Worm (Caenorhabditis elegans) whole organism, L4 larva: ENCODE data around the gene kxd-1.

Source experiments
- F10B5.3 ChIP-seq: sonication (generic microtip); optimal IDR thresholded peaks from 2 replicates; lab custom pipeline; 2016; ENCODE audit warnings: mild to moderate bottlenecking, missing genetic modification characterization, missing compliant biosample characterization
- F26F4.8 ChIP-seq: fragments of 200-800 bp; sonication (Bioruptor generic); conservative IDR thresholded peaks from 2 replicates; pipeline ENCODE4 v1.3.6; 2022; ENCODE audit warnings: missing genetic modification characterization, missing compliant biosample characterization
- R02D3.7 ChIP-seq: fragments of 150-350 bp; sonication (generic microtip); optimal IDR thresholded peaks from 3 replicates; lab custom pipeline; 2014; ENCODE audit warnings: missing biosample characterization, missing genetic modification characterization
- Y105C5A.15 ChIP-seq: fragments of 200-800 bp; sonication (Bioruptor generic); IDR thresholded peaks from 2 replicates; pipeline ENCODE4 v1.3.6; 2022; ENCODE audit warnings: missing genetic modification characterization, missing compliant biosample characterization
- aha-1 ChIP-seq: fragments of 150-350 bp; peaks from one replicate; lab custom pipeline; 2014; ENCODE audit warnings: missing biosample characterization, missing genetic modification characterization
- aly-2 ChIP-seq: sonication (generic microtip); optimal IDR thresholded peaks from 2 replicates; lab custom pipeline; 2018; ENCODE audit warnings: missing biosample characterization, missing genetic modification characterization
- arid-1 ChIP-seq: fragments of 200-800 bp; sonication (Bioruptor generic); conservative IDR thresholded peaks from 2 replicates; pipeline ENCODE4 v1.3.6; 2022; ENCODE audit warnings: missing genetic modification reagents, missing genetic modification characterization, missing compliant biosample characterization
- ceh-20 ChIP-seq: fragments of 200-800 bp; sonication (Bioruptor generic); IDR thresholded peaks from 2 replicates; pipeline ENCODE4 v1.3.6; 2022; ENCODE audit warnings: missing genetic modification reagents, missing genetic modification characterization, missing compliant biosample characterization
- ceh-28 ChIP-seq: fragments of 150-350 bp; optimal IDR thresholded peaks from 2 replicates; lab custom pipeline; 2014; ENCODE audit warnings: missing biosample characterization, missing genetic modification reagents, missing genetic modification characterization
- ceh-32 ChIP-seq: sonication (generic microtip); optimal IDR thresholded peaks from 2 replicates; lab custom pipeline; 2016; ENCODE audit warnings: mild to moderate bottlenecking, missing genetic modification characterization, missing compliant biosample characterization; ENCODE audit not compliant: poor library complexity
- ceh-62 ChIP-seq: sonication (generic microtip); optimal IDR thresholded peaks from 2 replicates; lab custom pipeline; 2017; ENCODE audit warnings: missing biosample characterization, missing genetic modification characterization
- daf-16 ChIP-seq, 3 experiments: sonication (generic microtip); optimal IDR thresholded peaks; 2 replicates each; lab custom pipeline; 2016 to 2017; ENCODE audit warnings: missing genetic modification characterization in 3 of 3, missing genetic modification reagents in 3 of 3, mild to moderate bottlenecking in 2 of 3, missing compliant biosample characterization in 2 of 3, missing biosample characterization in 1 of 3, moderate library complexity in 1 of 3
- daf-8 ChIP-seq: fragments of 200-800 bp; sonication (Bioruptor generic); IDR thresholded peaks from 2 replicates; pipeline ENCODE4 v1.3.6; 2022; ENCODE audit warnings: missing genetic modification characterization, missing compliant biosample characterization
- dmd-9 ChIP-seq: fragments of 200-800 bp; sonication (Bioruptor generic); IDR thresholded peaks from 2 replicates; pipeline ENCODE4 v1.3.6; 2022; ENCODE audit warnings: missing genetic modification reagents, missing genetic modification characterization, missing compliant biosample characterization
- dpl-1 ChIP-seq: fragments of 150-350 bp; optimal IDR thresholded peaks from 2 replicates; lab custom pipeline; 2014; ENCODE audit warnings: missing biosample characterization, missing genetic modification reagents, missing genetic modification characterization
- duxl-1 ChIP-seq: sonication (generic microtip); optimal IDR thresholded peaks from 2 replicates; lab custom pipeline; 2016; ENCODE audit warnings: mild to moderate bottlenecking, missing genetic modification characterization, moderate library complexity, missing compliant biosample characterization; ENCODE audit not compliant: poor library complexity
- fos-1 ChIP-seq: fragments of 150-350 bp; optimal IDR thresholded peaks from 2 replicates; lab custom pipeline; 2014; ENCODE audit warnings: missing biosample characterization, missing genetic modification characterization
- gei-8 ChIP-seq: fragments of 200-800 bp; sonication (Bioruptor generic); optimal IDR thresholded peaks from 2 replicates; lab custom pipeline; 2018; ENCODE audit warnings: mild to moderate bottlenecking, missing genetic modification characterization, missing compliant biosample characterization
- hif-1 ChIP-seq, 2 experiments: sonication (generic microtip); optimal IDR thresholded peaks; 2 replicates each; lab custom pipeline; 2016 to 2017; ENCODE audit warnings: missing compliant biosample characterization in 2 of 2, missing genetic modification characterization in 2 of 2, missing genetic modification reagents in 2 of 2, missing genotype in 2 of 2, mild to moderate bottlenecking in 1 of 2
- hlh-30 ChIP-seq: sonication (generic microtip); optimal IDR thresholded peaks from 2 replicates; lab custom pipeline; 2017; ENCODE audit warnings: antibody characterized with exemption, mild to moderate bottlenecking, missing genetic modification characterization, missing compliant biosample characterization; ENCODE audit not compliant: insufficient read depth
- hmg-1.1 ChIP-seq: fragments of 200-800 bp; sonication (Bioruptor generic); IDR thresholded peaks from 2 replicates; pipeline ENCODE4 v1.3.6; 2022; ENCODE audit warnings: missing genetic modification reagents, missing genetic modification characterization, missing compliant biosample characterization
- lin-13 ChIP-seq: fragments of 150-350 bp; optimal IDR thresholded peaks from 2 replicates; lab custom pipeline; 2014; ENCODE audit warnings: missing biosample characterization, missing genetic modification reagents, missing genetic modification characterization
- lin-15B ChIP-seq: fragments of 150-350 bp; sonication (generic microtip); optimal IDR thresholded peaks from 3 replicates; lab custom pipeline; 2014; ENCODE audit warnings: missing biosample characterization, missing genetic modification characterization
- madf-5 ChIP-seq, 2 experiments: fragments of 200-800 bp; sonication (Bioruptor generic); IDR thresholded peaks; 2 replicates each; pipeline ENCODE4 v1.3.6; 2022; ENCODE audit warnings: missing compliant biosample characterization in 2 of 2, missing genetic modification characterization in 2 of 2
- mdt-29 ChIP-seq: fragments of 200-800 bp; sonication (Bioruptor generic); IDR thresholded peaks from 2 replicates; pipeline ENCODE4 v1.3.6; 2022; ENCODE audit warnings: missing genetic modification reagents, missing genetic modification characterization, missing compliant biosample characterization
- mep-1 ChIP-seq: fragments of 150-350 bp; sonication (generic microtip); optimal IDR thresholded peaks from 3 replicates; lab custom pipeline; 2014; ENCODE audit warnings: missing biosample characterization, missing genetic modification characterization
- mes-2 ChIP-seq: sonication (generic microtip); optimal IDR thresholded peaks from 2 replicates; lab custom pipeline; 2016; ENCODE audit warnings: missing genotype, mild to moderate bottlenecking, missing genetic modification characterization, missing compliant biosample characterization; ENCODE audit not compliant: poor library complexity, severe bottlenecking
- nhr-10 ChIP-seq: fragments of 150-350 bp; optimal IDR thresholded peaks from 2 replicates; lab custom pipeline; 2014; ENCODE audit warnings: missing biosample characterization, missing genetic modification characterization
- nhr-237 ChIP-seq: sonication (generic microtip); optimal IDR thresholded peaks from 2 replicates; lab custom pipeline; 2017; ENCODE audit warnings: missing biosample characterization, missing genetic modification characterization
- nhr-42 ChIP-seq: fragments of 200-800 bp; sonication (Bioruptor generic); IDR thresholded peaks from 2 replicates; pipeline ENCODE4 v1.3.6; 2022; ENCODE audit warnings: missing genetic modification characterization, missing compliant biosample characterization
- nhr-6 ChIP-seq: fragments of 150-350 bp; optimal IDR thresholded peaks from 2 replicates; lab custom pipeline; 2014; ENCODE audit warnings: missing biosample characterization, missing genetic modification characterization
- nhr-77 ChIP-seq: fragments of 150-350 bp; optimal IDR thresholded peaks from 2 replicates; lab custom pipeline; 2014; ENCODE audit warnings: missing biosample characterization, missing genetic modification characterization
- php-3 ChIP-seq: fragments of 200-800 bp; sonication (Bioruptor generic); IDR thresholded peaks from 2 replicates; pipeline ENCODE4 v1.3.6; 2022; ENCODE audit warnings: missing genetic modification reagents, missing genetic modification characterization, missing compliant biosample characterization
- rbr-2 ChIP-seq: sonication (generic microtip); optimal IDR thresholded peaks from 2 replicates; lab custom pipeline; 2016; ENCODE audit warnings: missing genotype, missing genetic modification characterization, missing compliant biosample characterization
- saeg-2 ChIP-seq: fragments of 200-800 bp; sonication (Bioruptor generic); IDR thresholded peaks from 2 replicates; pipeline ENCODE4 v1.3.6; 2022; ENCODE audit warnings: missing genetic modification reagents, missing genetic modification characterization, missing compliant biosample characterization
- sdz-12 ChIP-seq: fragments of 200-800 bp; sonication (Bioruptor generic); optimal IDR thresholded peaks from 2 replicates; lab custom pipeline; 2018; ENCODE audit warnings: mild to moderate bottlenecking, missing genetic modification characterization, missing compliant biosample characterization
- skn-1 ChIP-seq: fragments of 150-350 bp; optimal IDR thresholded peaks from 2 replicates; lab custom pipeline; 2014; ENCODE audit warnings: missing biosample characterization, missing genetic modification characterization
- tag-97 ChIP-seq: fragments of 200-800 bp; sonication (Bioruptor generic); IDR thresholded peaks from 2 replicates; pipeline ENCODE4 v1.3.6; 2022; ENCODE audit warnings: missing genetic modification characterization, missing compliant biosample characterization
- tra-1 ChIP-seq: fragments of 200-800 bp; sonication (Bioruptor generic); IDR thresholded peaks from 2 replicates; pipeline ENCODE4 v1.3.6; 2022; ENCODE audit warnings: missing genetic modification reagents, missing genetic modification characterization, missing compliant biosample characterization
- unc-130 ChIP-seq: sonication (generic microtip); optimal IDR thresholded peaks from 2 replicates; lab custom pipeline; 2016; ENCODE audit warnings: missing genetic modification reagents, missing genetic modification characterization, missing compliant biosample characterization
- vab-7 ChIP-seq: fragments of 200-800 bp; sonication (Bioruptor generic); IDR thresholded peaks from 2 replicates; pipeline ENCODE4 v1.3.6; 2022; ENCODE audit warnings: missing genetic modification reagents, missing genetic modification characterization, missing compliant biosample characterization
- zfp-2 ChIP-seq: sonication (generic microtip); optimal IDR thresholded peaks from 2 replicates; lab custom pipeline; 2016; ENCODE audit warnings: mild to moderate bottlenecking, missing genetic modification characterization, missing compliant biosample characterization
- zfp-3 ChIP-seq: fragments of 200-800 bp; sonication (Bioruptor generic); conservative IDR thresholded peaks from 2 replicates; pipeline ENCODE4 v1.3.6; 2022; ENCODE audit warnings: missing genetic modification reagents, missing genetic modification characterization, missing compliant biosample characterization
- zip-11 ChIP-seq: fragments of 200-800 bp; sonication (Bioruptor generic); IDR thresholded peaks from 2 replicates; pipeline ENCODE4 v1.3.6; 2022; ENCODE audit warnings: missing genetic modification characterization, missing compliant biosample characterization
- ztf-11 ChIP-seq: fragments of 150-350 bp; optimal IDR thresholded peaks from 2 replicates; lab custom pipeline; 2014; ENCODE audit warnings: missing biosample characterization, missing genetic modification characterization

The kxd-1 gene

DNA sequence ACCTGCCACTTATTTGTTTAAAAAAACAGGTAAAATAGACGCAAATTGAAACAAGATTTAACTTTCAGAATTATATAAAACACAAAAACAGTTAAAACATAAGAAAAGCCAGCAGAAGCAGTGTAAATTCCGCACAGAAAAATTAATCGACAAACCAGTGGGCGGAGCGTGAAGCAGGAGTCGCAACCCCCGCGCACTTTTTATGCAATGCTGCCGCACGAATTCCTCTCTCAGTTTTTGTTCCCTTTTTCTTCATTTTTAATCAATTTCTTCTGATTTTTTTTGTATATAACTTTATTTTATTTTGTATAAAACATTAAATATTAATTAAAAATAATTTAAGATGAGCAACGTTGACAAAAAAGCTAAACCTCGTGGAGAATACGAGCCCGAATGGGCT is 9.6 kb downstream of the kxd-1 start, which contains the start of the genes gei-6 and krr-1 (continued):
- TF ChIP-seq hlh-30 (peak; percentile 11), mdt-29 (GFP tag; lab: Robert Waterston, UW) (no peak), ceh-62 (tag; lab: Kevin White, UChicago) (no peak), mep-1 (peak; percentile 62), nhr-42 (GFP tag; lab: Robert Waterston, UW) (no peak), hmg-1.1 (GFP tag; lab: Robert Waterston, UW) (0 out of 2 replicates have a peak, but pooled peaks have one; percentile 20), madf-5 (GFP tag; IDR thresholded peaks at IDR 0.05; lab: Robert Waterston, UW) (no peak), rbr-2 (tag; lab: Kevin White, UChicago) (peak; percentile 25), ztf-11 (no peak), ceh-20 (GFP tag; lab: Robert Waterston, UW) (no peak), tra-1 (GFP tag; lab: Robert Waterston, UW) (no peak), sdz-12 (GFP tag; lab: Kevin White, UChicago) (no peak), nhr-77 (peak; percentile 15), zfp-3 (no peak), daf-16 (GFP tag; optimal IDR thresholded peaks at IDR 0.05; lab: Kevin White, UChicago) (no peak), daf-16 (tag; optimal IDR thresholded peaks at IDR 0.05; lab: Kevin White, UChicago) (peak; percentile 24), nhr-10 (tag; lab: Kevin White, UChicago) (no peak), mes-2 (tag; lab: Kevin White, UChicago) (peak; percentile 85), skn-1 (no peak), nhr-237 (no peak), arid-1 (GFP tag; lab: Robert Waterston, UW) (0 out of 2 replicates have a peak, but pooled peaks have one; percentile 45), unc-130 (GFP tag; lab: Kevin White, UChicago) (peak; percentile 6), F10B5.3 (tag; lab: Kevin White, UChicago) (no peak)
- TF ChIP-seq, all 104 proteins: peak for 20

DNA sequence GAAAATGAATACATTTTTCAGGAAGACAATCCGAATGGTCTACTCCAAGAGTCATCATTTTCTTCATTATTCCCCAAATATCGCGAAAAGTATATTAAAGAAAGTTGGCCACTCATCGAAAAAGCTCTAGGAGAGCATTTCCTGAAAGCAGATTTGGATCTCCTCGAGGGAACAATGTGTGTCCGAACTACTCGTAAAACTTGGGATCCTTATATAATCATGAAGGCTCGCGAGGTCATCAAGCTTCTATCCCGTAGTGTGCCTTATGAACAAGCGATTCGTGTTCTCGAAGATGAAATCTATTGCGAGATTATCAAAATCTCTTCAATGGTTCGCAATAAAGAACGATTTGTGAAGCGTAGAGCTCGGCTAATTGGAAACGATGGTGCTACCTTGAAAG is 10.3 kb downstream of the kxd-1 start:
- TF ChIP-seq F26F4.8 (GFP tag; lab: Robert Waterston, UW) (no peak), aly-2 (tag; lab: Kevin White, UChicago) (no peak), nhr-6 (tag; lab: Kevin White, UChicago) (no peak), vab-7 (GFP tag; lab: Robert Waterston, UW) (no peak), aha-1 (peak; percentile 95)

DNA sequence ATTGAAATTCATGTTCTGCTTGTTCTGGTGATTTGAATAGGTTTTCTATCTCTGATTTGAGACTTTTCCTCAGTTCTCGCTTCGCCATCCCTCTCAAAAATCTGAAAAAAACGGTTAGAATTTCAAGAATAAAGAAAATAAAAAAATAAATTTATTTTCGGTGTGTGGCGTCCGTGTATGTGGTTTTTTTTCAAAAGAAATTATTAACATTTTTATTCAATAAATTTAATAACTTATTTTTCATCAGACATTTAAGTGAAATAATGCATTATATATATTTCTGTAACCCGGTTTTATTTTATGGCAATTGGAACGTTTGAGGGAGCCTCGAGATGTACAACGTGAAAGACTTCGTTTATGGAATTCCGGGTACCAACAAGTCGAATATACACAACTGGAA is 13.5 kb downstream of the kxd-1 start, which contains the start of gene C05C8.5:
C05C8.5 (minus strand) TSS at position 101 of the 400 bp plus-strand sequence.
- TF ChIP-seq lin-13 (GFP tag; lab: Kevin White, UChicago) (no peak), ceh-32 (tag; lab: Kevin White, UChicago) (no peak), php-3 (no peak), F10B5.3 (tag; lab: Kevin White, UChicago) (no peak), duxl-1 (tag; lab: Kevin White, UChicago) (no peak), tag-97 (GFP tag; lab: Robert Waterston, UW) (no peak), lin-15B (no peak), aly-2 (tag; lab: Kevin White, UChicago) (no peak), dpl-1 (no peak), zip-11 (no peak), sdz-12 (GFP tag; lab: Kevin White, UChicago) (no peak), R02D3.7 (tag; lab: Kevin White, UChicago) (no peak), daf-16 (GFP tag; optimal IDR thresholded peaks at IDR 0.05; lab: Kevin White, UChicago) (no peak), daf-16 (tag; optimal IDR thresholded peaks at IDR 0.05; lab: Kevin White, UChicago) (no peak)

DNA sequence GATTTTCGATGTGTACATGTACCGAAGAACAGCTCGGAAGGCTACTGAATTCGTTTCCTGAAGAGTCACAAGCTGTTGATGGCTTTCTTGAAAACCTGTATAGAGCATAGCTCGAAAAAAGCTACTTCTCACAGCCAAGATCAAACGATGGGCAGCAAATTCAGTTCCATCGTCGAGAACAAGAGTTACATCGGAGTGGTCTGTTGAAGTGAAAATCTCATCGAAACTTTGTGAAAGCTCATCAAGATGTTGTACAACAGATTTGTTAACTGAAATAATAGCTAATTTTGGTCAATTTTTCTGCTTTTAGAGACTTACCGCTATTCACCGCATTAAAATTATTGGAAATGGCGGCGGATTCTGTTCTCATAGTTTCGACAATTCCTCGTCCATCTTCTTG is 15.4 kb downstream of the kxd-1 start:
- TF ChIP-seq php-3 (no peak), aha-1 (peak; percentile 54)

DNA sequence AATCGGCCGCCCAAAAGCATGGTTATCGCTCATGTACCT is 15.6 kb downstream of the kxd-1 start, which contains the start of gene hpo-9:
hpo-9 (minus strand) TSS at position 37 of the 39 bp plus-strand sequence.
- TF ChIP-seq gei-8 (GFP tag; lab: Kevin White, UChicago): no peak
- no peak for TF ChIP-seq aha-1
- no peak for TF ChIP-seq aly-2 (tag; lab: Kevin White, UChicago)
- no peak for TF ChIP-seq daf-8 (GFP tag; lab: Robert Waterston, UW)
- no peak for TF ChIP-seq rbr-2 (tag; lab: Kevin White, UChicago)
- TF ChIP-seq hif-1 (tag; optimal IDR thresholded peaks at IDR 0.05; lab: Kevin White, UChicago): no peak
- no peak for TF ChIP-seq nhr-237
- TF ChIP-seq fos-1 (tag; lab: Kevin White, UChicago): no peak
- no peak for TF ChIP-seq Y105C5A.15
- no peak for TF ChIP-seq hlh-30
- no peak for TF ChIP-seq dmd-9 (GFP tag; lab: Robert Waterston, UW)
- TF ChIP-seq zfp-2 (tag; lab: Kevin White, UChicago): no peak
- TF ChIP-seq duxl-1 (tag; lab: Kevin White, UChicago): no peak
- TF ChIP-seq saeg-2 (GFP tag; lab: Robert Waterston, UW): no peak
- no peak for TF ChIP-seq lin-13 (GFP tag; lab: Kevin White, UChicago)
- TF ChIP-seq ceh-28: no peak
